Worm (Caenorhabditis elegans): ENCODE measurements around the gene srd-26.

srd-26 gene

DNA sequence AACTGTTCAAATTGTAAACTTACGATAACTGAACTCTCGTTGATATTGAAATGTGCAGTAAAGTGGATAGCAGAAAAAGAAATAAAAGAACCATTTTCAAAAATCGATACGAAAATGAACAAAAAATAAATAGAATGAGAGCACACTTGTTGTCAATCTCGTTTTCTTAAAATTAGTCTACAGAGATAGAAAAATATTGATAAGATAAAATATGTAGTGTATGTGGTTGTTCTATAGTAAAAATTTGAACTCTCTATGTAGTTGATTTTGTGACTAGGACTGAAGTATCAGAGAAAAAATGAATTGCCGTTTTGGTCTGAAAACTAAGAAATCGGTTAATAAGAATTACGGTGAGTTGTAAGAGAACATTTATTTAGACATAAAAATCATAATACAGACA, 8.5 kb upstream of the srd-26 start, which contains the start of gene cest-2.1:
cest-2.1 (minus strand) TSS at position 198 of the 400 bp plus-strand sequence.
- no peak for TF ChIP-seq pha-4 (tag; optimal IDR thresholded peaks at IDR 0.05)
- no peak for TF ChIP-seq lsy-12 (tag; optimal IDR thresholded peaks at IDR 0.05)
- TF ChIP-seq ceh-82 (tag; optimal IDR thresholded peaks at IDR 0.05) = no peak
- TF ChIP-seq tbx-2 (tag; optimal IDR thresholded peaks at IDR 0.05) = no peak
- TF ChIP-seq ztf-4 (tag; optimal IDR thresholded peaks at IDR 0.05) = no peak
- no peak for TF ChIP-seq fkh-2 (tag; optimal IDR thresholded peaks at IDR 0.05)
- peak; percentile 50 for TF ChIP-seq elt-2 (tag; optimal IDR thresholded peaks at IDR 0.05)
- peak; percentile 60 for TF ChIP-seq pqm-1 (tag; optimal IDR thresholded peaks at IDR 0.05)

- no peak for TF ChIP-seq ceh-9 (tag; optimal IDR thresholded peaks at IDR 0.05)
- no peak for TF ChIP-seq elt-3 (tag; optimal IDR thresholded peaks at IDR 0.05)
- no peak for TF ChIP-seq ceh-16 (tag; optimal IDR thresholded peaks at IDR 0.05)
- TF ChIP-seq mml-1 (tag; optimal IDR thresholded peaks at IDR 0.05) = no peak
- no peak for TF ChIP-seq pha-4 (tag; optimal IDR thresholded peaks at IDR 0.05)
- TF ChIP-seq snpc-4 (tag; optimal IDR thresholded peaks at IDR 0.05) = no peak
- no peak for TF ChIP-seq sea-2 (GFP tag; optimal IDR thresholded peaks at IDR 0.05)
- TF ChIP-seq nhr-23 (tag; optimal IDR thresholded peaks at IDR 0.05) = no peak
- no peak for TF ChIP-seq jun-1 (tag; optimal IDR thresholded peaks at IDR 0.05)
- no peak for TF ChIP-seq elt-2 (tag; optimal IDR thresholded peaks at IDR 0.05)
Measured at ce11 chrV:14167629-14168028, 4.8 kb upstream of the srd-26 start, which contains the start of gene ocam-1. TSS of gene ocam-1 (minus strand) at chrV:14167729.

ce11 chrV:14166630-14167029, 3.8 kb upstream of the srd-26 start, which contains the start of gene cest-1.1:
TSS of gene cest-1.1 (minus strand) at chrV:14166730.
- TF ChIP-seq nhr-23 (tag; optimal IDR thresholded peaks at IDR 0.05) = no peak
- no peak for TF ChIP-seq ceh-9 (tag; optimal IDR thresholded peaks at IDR 0.05)

DNA sequence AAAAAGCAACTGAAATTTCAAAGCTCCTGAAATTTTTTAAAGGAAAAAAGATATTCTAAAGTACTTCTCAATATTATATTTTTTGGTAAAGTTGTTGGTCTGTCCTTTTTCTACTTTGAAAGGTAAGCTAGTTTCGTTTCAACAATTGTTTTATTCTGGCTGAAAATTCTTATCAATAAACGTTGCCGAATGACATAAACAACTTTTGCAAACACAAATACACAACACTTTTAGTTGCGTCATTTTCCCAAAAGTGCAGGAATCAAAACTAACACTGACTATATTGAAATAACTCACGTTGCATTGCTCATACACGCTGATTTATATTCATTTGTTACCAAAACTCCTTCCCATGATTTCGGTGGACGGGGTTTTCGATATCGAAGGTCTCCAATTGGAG, 2.9 kb upstream of the srd-26 start:
- TF ChIP-seq nhr-67 (tag; optimal IDR thresholded peaks at IDR 0.05) (no peak), unc-62 (GFP tag; optimal IDR thresholded peaks at IDR 0.05) (no peak), nhr-12 (tag; optimal IDR thresholded peaks at IDR 0.05) (no peak), mdl-1 (tag; optimal IDR thresholded peaks at IDR 0.05) (no peak), ceh-9 (tag; optimal IDR thresholded peaks at IDR 0.05) (no peak), nhr-28 (tag; optimal IDR thresholded peaks at IDR 0.05) (no peak), nhr-77 (tag; optimal IDR thresholded peaks at IDR 0.05) (no peak), nhr-25 (tag; optimal IDR thresholded peaks at IDR 0.05) (no peak), aly-2 (tag; optimal IDR thresholded peaks at IDR 0.05) (no peak), R02D3.7 (tag; optimal IDR thresholded peaks at IDR 0.05) (no peak), hmg-11 (tag; optimal IDR thresholded peaks at IDR 0.05) (no peak)

DNA sequence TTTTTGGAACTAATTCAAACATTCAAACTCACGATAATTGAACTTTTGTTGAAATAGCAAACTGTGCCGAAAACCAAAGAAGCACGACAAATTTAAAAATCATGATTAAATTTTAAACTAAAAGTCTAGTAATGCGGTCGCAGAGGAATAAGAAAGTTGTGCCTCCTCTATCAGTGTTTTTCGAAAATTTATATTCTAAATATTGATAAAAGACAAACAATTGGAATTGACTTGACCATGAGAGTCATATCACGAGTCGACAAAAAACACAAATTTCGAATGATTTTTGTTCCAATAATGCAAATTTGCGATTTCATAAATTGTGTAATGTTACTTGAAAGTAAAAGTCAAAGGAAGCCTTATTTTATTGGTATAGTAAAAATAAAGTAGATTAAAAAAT, 2.1 kb downstream of the srd-26 start, which contains the start of gene cest-1.2:
cest-1.2 (minus strand) TSS at position 165 of the 400 bp plus-strand sequence.
- TF ChIP-seq elt-2 (tag; optimal IDR thresholded peaks at IDR 0.05) (peak; percentile 46), pqm-1 (tag; optimal IDR thresholded peaks at IDR 0.05) (peak; percentile 36), zag-1 (tag; optimal IDR thresholded peaks at IDR 0.05) (no peak), nhr-28 (tag; optimal IDR thresholded peaks at IDR 0.05) (no peak), ceh-16 (tag; optimal IDR thresholded peaks at IDR 0.05) (no peak), fkh-2 (tag; optimal IDR thresholded peaks at IDR 0.05) (no peak), jun-1 (tag; optimal IDR thresholded peaks at IDR 0.05) (no peak), pha-4 (tag; optimal IDR thresholded peaks at IDR 0.05) (peak; percentile 15), lin-39 (tag; optimal IDR thresholded peaks at IDR 0.05) (no peak), mml-1 (tag; optimal IDR thresholded peaks at IDR 0.05) (no peak)

DNA sequence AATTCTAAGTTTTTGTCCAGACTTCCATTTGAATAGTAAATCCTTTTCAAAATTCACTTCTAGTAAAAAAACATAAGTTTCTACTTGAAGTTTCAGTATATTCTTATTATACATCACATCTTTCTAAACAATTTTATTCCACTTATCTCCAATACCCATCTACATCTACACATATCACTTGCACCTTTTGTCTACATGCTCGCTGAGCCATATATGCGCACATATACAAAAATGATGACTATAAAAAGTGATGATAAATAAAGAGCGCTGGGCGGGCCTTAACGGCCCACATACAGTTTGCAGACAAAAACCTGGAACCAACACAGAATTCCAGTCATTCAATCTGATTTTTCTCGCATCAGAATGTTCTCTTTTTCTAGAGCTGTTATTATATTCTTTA, 6.3 kb downstream of the srd-26 start, which contains the start of gene AH10.2:
AH10.2 (plus strand) TSS at position 301 of the 400 bp plus-strand sequence.
- TF ChIP-seq skn-1 (tag; optimal IDR thresholded peaks at IDR 0.05) = no peak
- no peak for TF ChIP-seq snpc-4 (tag; optimal IDR thresholded peaks at IDR 0.05)
- TF ChIP-seq mml-1 (tag; optimal IDR thresholded peaks at IDR 0.05) = no peak
- TF ChIP-seq elt-1 (tag; optimal IDR thresholded peaks at IDR 0.05) = no peak
- no peak for TF ChIP-seq sea-2 (GFP tag; optimal IDR thresholded peaks at IDR 0.05)
- TF ChIP-seq elt-2 (tag; optimal IDR thresholded peaks at IDR 0.05) = no peak
- TF ChIP-seq nhr-76 (tag; optimal IDR thresholded peaks at IDR 0.05) = no peak
- no peak for TF ChIP-seq lin-15B (tag; optimal IDR thresholded peaks at IDR 0.05)
